Fruit fly (Drosophila melanogaster) Kc167 (cell line): ENCODE results near the gene InR.

Source experiments
- Myc ChIP-seq: fragments of >200 bp; optimal IDR thresholded peaks from 2 replicates; lab custom pipeline; 2017; ENCODE audit warnings: missing external identifiers
- insv ChIP-seq: fragments of >200 bp; optimal IDR thresholded peaks from 3 replicates; lab custom pipeline; 2018; ENCODE audit warnings: missing external identifiers
- psq ChIP-seq: fragments of >200 bp; optimal IDR thresholded peaks from 2 replicates; lab custom pipeline; 2017; ENCODE audit warnings: missing external identifiers
- ttk ChIP-seq: sonication (Bioruptor generic); optimal IDR thresholded peaks from 2 replicates; lab custom pipeline; 2017; ENCODE audit warnings: missing external identifiers

DNA sequence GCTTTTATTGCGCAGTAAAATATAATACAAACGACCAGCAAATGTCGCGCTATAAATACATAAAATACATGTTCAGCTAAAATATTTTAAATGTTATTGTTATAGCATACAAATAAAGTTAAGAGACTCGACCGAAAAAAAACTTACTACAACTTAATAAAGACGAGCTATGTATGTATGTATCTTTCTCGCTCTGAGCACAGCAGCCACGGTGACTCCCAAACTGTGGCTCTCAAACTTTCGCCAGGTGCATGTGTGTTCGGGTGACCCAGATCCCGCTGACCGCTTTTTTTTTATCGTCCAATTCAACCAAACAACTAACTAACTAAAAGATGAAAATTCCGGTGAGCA lies 37.0 kb downstream of the InR start:
- TF ChIP-seq psq (lab: Kevin White, UChicago) (no peak), Myc (lab: Kevin White, UChicago) (no peak), insv (lab: Kevin White, UChicago) (no peak), ttk (no peak)
